Fruit fly (Drosophila melanogaster) whole organism, wandering third instar larva: ENCODE measurements around the gene Aprt.

Experiments
- Abd-B ChIP-seq: fragments of >200 bp; optimal IDR thresholded peaks from 2 replicates; lab custom pipeline; 2017; ENCODE audit warnings: missing biosample characterization, missing genetic modification characterization
- CG32264 ChIP-seq: fragments of 200-800 bp; sonication (Bioruptor generic); optimal IDR thresholded peaks from 2 replicates; lab custom pipeline; 2016; ENCODE audit warnings: missing biosample characterization, missing genetic modification characterization
- CG9705 ChIP-seq: fragments of 200-800 bp; sonication (Bioruptor generic); optimal IDR thresholded peaks from 2 replicates; lab custom pipeline; 2018; ENCODE audit warnings: missing biosample characterization, mild to moderate bottlenecking, missing genetic modification characterization
- Dfd ChIP-seq: fragments of >200 bp; optimal IDR thresholded peaks from 2 replicates; lab custom pipeline; 2017; ENCODE audit warnings: missing biosample characterization, missing genetic modification characterization
- HLH106 ChIP-seq: fragments of 200-800 bp; optimal IDR thresholded peaks from 3 replicates; lab custom pipeline; 2019; ENCODE audit warnings: missing biosample characterization, mild to moderate bottlenecking, missing genetic modification characterization, moderate library complexity
- Hnf4 ChIP-seq: fragments of 200-800 bp; sonication (Bioruptor generic); optimal IDR thresholded peaks from 2 replicates; lab custom pipeline; 2016; ENCODE audit warnings: missing biosample characterization, mild to moderate bottlenecking, missing genetic modification characterization
- Hr78 ChIP-seq: fragments of >200 bp; optimal IDR thresholded peaks from 2 replicates; lab custom pipeline; 2017; ENCODE audit warnings: missing biosample characterization, missing genetic modification characterization
- Hr83 ChIP-seq: fragments of 200-300 bp; sonication (Bioruptor generic); optimal IDR thresholded peaks from 2 replicates; lab custom pipeline; 2016; ENCODE audit warnings: missing biosample characterization, mild to moderate bottlenecking, missing genetic modification characterization, moderate library complexity; ENCODE audit not compliant: poor library complexity, severe bottlenecking
- Jra ChIP-seq: sonication (Bioruptor generic); optimal IDR thresholded peaks from 2 replicates; lab custom pipeline; 2016; ENCODE audit warnings: missing biosample characterization, missing genetic modification characterization
- Mio ChIP-seq: sonication (Bioruptor generic); optimal IDR thresholded peaks from 2 replicates; lab custom pipeline; 2016; ENCODE audit warnings: missing biosample characterization, missing genetic modification characterization
- Myc ChIP-seq: fragments of >200 bp; optimal IDR thresholded peaks from 2 replicates; lab custom pipeline; 2017
- N ChIP-seq: fragments of >200 bp; optimal IDR thresholded peaks from 2 replicates; lab custom pipeline; 2018; ENCODE audit warnings: missing biosample characterization, missing external identifiers, missing genetic modification characterization
- OdsH ChIP-seq: fragments of 200-800 bp; sonication (Bioruptor generic); optimal IDR thresholded peaks from 2 replicates; lab custom pipeline; 2016; ENCODE audit warnings: missing biosample characterization, mild to moderate bottlenecking, missing genetic modification characterization
- Rel ChIP-seq, 2 experiments: fragments of 200-800 bp; sonication (Bioruptor generic) in 1 of 2; optimal IDR thresholded peaks; 2 replicates in 1 of 2; 3 replicates in 1 of 2; lab custom pipeline; 2016 to 2019; ENCODE audit warnings: mild to moderate bottlenecking in 2 of 2, missing biosample characterization in 2 of 2, missing genetic modification characterization in 2 of 2, moderate library complexity in 1 of 2
- Sp1 ChIP-seq: fragments of 200-800 bp; sonication (Bioruptor generic); optimal IDR thresholded peaks from 3 replicates; lab custom pipeline; 2019; ENCODE audit warnings: missing biosample characterization, mild to moderate bottlenecking, missing genetic modification characterization, moderate library complexity
- br ChIP-seq: fragments of 200-800 bp; sonication (Bioruptor generic); optimal IDR thresholded peaks from 2 replicates; lab custom pipeline; 2016; ENCODE audit warnings: missing biosample characterization, missing genetic modification characterization
- brk ChIP-seq: fragments of 200-800 bp; sonication (Bioruptor generic); optimal IDR thresholded peaks from 2 replicates; lab custom pipeline; 2016; ENCODE audit warnings: missing biosample characterization, mild to moderate bottlenecking, missing genetic modification characterization
- dl ChIP-seq, 2 experiments: fragments of 175-275, 200-275 bp in 1 of 2; fragments of 200-275 bp in 1 of 2; sonication (Bioruptor generic); optimal IDR thresholded peaks; lab custom pipeline; 2018; ENCODE audit warnings: mild to moderate bottlenecking in 2 of 2, missing biosample characterization in 2 of 2, missing genetic modification characterization in 2 of 2, moderate library complexity in 2 of 2; ENCODE audit not compliant: partially characterized antibody in 2 of 2, insufficient read depth in 1 of 2
- dmrt93B ChIP-seq: fragments of 200-800 bp; sonication (Bioruptor generic); optimal IDR thresholded peaks from 2 replicates; lab custom pipeline; 2018; ENCODE audit warnings: missing biosample characterization, mild to moderate bottlenecking, missing genetic modification characterization
- dsf ChIP-seq: sonication (Bioruptor generic); optimal IDR thresholded peaks from 2 replicates; lab custom pipeline; 2016; ENCODE audit warnings: missing biosample characterization, missing genetic modification characterization, borderline replicate concordance
- ey ChIP-seq: fragments of 200-800 bp; sonication (Bioruptor generic); optimal IDR thresholded peaks from 2 replicates; lab custom pipeline; 2016; ENCODE audit warnings: missing biosample characterization, missing genetic modification characterization
- foxo ChIP-seq, 2 experiments: fragments of 200-800 bp; sonication (Bioruptor generic); optimal IDR thresholded peaks; 2 replicates in 1 of 2; 3 replicates in 1 of 2; lab custom pipeline; 2016 to 2017; ENCODE audit warnings: missing biosample characterization in 2 of 2, missing genetic modification characterization in 2 of 2
- fru ChIP-seq: fragments of 200-800 bp; sonication (Bioruptor generic); optimal IDR thresholded peaks from 3 replicates; lab custom pipeline; 2016; ENCODE audit warnings: missing biosample characterization, mild to moderate bottlenecking, missing genetic modification characterization
- h ChIP-seq: fragments of 200-800 bp; sonication (Bioruptor generic); optimal IDR thresholded peaks from 3 replicates; lab custom pipeline; 2016; ENCODE audit warnings: missing biosample characterization, mild to moderate bottlenecking, missing genetic modification characterization
- jim ChIP-seq: fragments of 175-275, 200-325 bp; sonication (Bioruptor generic); optimal IDR thresholded peaks from 2 replicates; lab custom pipeline; 2016; ENCODE audit warnings: missing biosample characterization, mild to moderate bottlenecking, missing genetic modification characterization
- pan ChIP-seq: fragments of >200 bp; optimal IDR thresholded peaks from 2 replicates; lab custom pipeline; 2017
- psq ChIP-seq: fragments of 200-800 bp; sonication (Bioruptor generic); optimal IDR thresholded peaks from 3 replicates; lab custom pipeline; 2017; ENCODE audit warnings: missing biosample characterization, mild to moderate bottlenecking, missing genetic modification characterization, moderate library complexity
- rgr ChIP-seq: fragments of 200-800 bp; sonication (Bioruptor generic); optimal IDR thresholded peaks from 3 replicates; lab custom pipeline; 2016; ENCODE audit warnings: missing biosample characterization, mild to moderate bottlenecking, missing genetic modification characterization
- sv ChIP-seq: fragments of 200-800 bp; sonication (Bioruptor generic); optimal IDR thresholded peaks from 3 replicates; lab custom pipeline; 2016; ENCODE audit warnings: missing biosample characterization, missing genetic modification characterization
- tai ChIP-seq: sonication (Bioruptor generic); optimal IDR thresholded peaks from 2 replicates; lab custom pipeline; 2016; ENCODE audit warnings: missing biosample characterization, missing genetic modification characterization
- usp ChIP-seq: fragments of >200 bp; optimal IDR thresholded peaks from 2 replicates; lab custom pipeline; 2017; ENCODE audit warnings: missing biosample characterization, missing genetic modification characterization
- woc ChIP-seq: sonication (Bioruptor generic); optimal IDR thresholded peaks from 2 replicates; lab custom pipeline; 2016; ENCODE audit warnings: missing biosample characterization, mild to moderate bottlenecking, missing genetic modification characterization

The Aprt gene

DNA sequence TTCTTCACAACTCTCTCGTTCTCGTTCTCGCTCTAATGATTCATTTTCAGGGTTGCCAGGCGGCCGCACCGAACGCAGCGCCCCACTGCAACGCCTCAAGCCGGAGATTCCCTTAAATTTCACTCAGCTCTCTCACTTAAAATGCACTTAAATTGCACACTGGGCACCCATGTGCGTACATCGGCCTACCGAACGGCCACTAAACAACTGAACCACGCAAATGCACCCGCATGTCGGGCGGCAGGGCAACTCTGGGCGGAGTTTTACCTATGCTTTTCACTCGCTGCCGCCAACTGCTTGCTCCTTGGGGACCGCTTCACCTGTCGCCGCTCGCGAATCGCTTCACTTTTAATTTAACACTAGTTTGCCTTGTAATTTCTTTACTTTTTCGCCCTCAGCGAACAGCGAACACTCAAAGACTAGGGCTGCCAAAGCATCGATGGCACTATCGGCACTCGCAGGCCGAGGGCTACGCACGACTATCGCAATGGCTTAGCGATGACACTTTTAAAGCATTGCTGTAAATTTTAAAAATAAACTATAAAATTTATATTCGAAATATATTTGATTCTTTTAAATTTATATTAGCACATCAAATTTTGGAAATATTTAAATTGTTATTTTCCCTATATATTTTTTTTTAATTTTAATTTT is 22.9 kb downstream of the Aprt start, which contains the start of gene Rap1:
Gene Rap1 (minus strand): TSS at position 446 of the 654 bp plus-strand sequence.
- peak; percentile 88 for TF ChIP-seq Hr83
- TF ChIP-seq CG9705: peak; percentile 46
- no peak for TF ChIP-seq jim
- TF ChIP-seq sv (GFP tag; lab: Kevin White, UChicago): peak; percentile 45
- peak; percentile 27 for TF ChIP-seq br (GFP tag; lab: Kevin White, UChicago)
- TF ChIP-seq tai (GFP tag; lab: Kevin White, UChicago): no peak
- peak; percentile 51 for TF ChIP-seq HLH106
- peak; percentile 59 for TF ChIP-seq h (GFP tag; lab: Kevin White, UChicago)
- peak; percentile 33 for TF ChIP-seq fru (GFP tag; lab: Kevin White, UChicago)
- peak; percentile 59 for TF ChIP-seq dmrt93B (GFP tag; lab: Kevin White, UChicago)
- peak; percentile 82 for TF ChIP-seq woc (GFP tag; lab: Kevin White, UChicago)
- TF ChIP-seq Jra (GFP tag; lab: Kevin White, UChicago): peak; percentile 60
- peak in 1 of 2 experiments; percentile 66 for TF ChIP-seq foxo (GFP tag; optimal IDR thresholded peaks at IDR 0.05; lab: Kevin White, UChicago)
- TF ChIP-seq rgr: peak; percentile 48
- TF ChIP-seq Sp1 (GFP tag; lab: Kevin White, UChicago): peak; percentile 46
- peak; percentile 35 for TF ChIP-seq Hnf4 (GFP tag; lab: Kevin White, UChicago)
- peak; percentile 36 for TF ChIP-seq ey (GFP tag; lab: Kevin White, UChicago)
- no peak for TF ChIP-seq psq (GFP tag; lab: Kevin White, UChicago)
- no peak for TF ChIP-seq CG32264 (GFP tag; lab: Kevin White, UChicago)
- TF ChIP-seq, all 38 proteins: peak for 15

DNA sequence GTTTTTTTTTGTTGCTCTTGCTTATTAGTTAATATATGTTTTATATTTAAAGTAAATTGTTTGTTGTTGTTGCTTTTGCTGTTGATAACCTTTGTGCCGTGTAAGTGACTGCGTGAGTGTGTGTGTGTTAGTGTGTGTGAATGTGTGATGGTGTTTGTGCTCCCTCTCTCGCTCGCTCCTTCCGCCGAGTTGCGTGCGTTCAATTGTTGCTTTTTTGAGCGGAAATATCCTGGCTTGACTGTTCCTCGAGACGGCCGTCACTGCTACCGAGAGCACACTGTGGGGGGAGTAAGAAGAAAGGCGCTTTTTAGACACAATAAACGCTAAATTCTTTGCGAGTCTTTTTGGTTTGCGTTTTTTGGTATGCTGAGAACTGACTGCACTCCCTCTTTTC is 23.4 kb downstream of the Aprt start:
- TF ChIP-seq Abd-B (GFP tag; lab: Kevin White, UChicago): no peak
- TF ChIP-seq Sp1 (GFP tag; lab: Kevin White, UChicago): no peak
- TF ChIP-seq Myc: no peak
- no peak for TF ChIP-seq usp
- TF ChIP-seq CG9705: no peak
- TF ChIP-seq dl (GFP tag; optimal IDR thresholded peaks at IDR 0.05; lab: Kevin White, UChicago; ENCODE audit: insufficient read depth in 1 of 2, partially characterized antibody in 2 of 2): peak in 1 of 2 experiments; percentile 2
- no peak for TF ChIP-seq rgr
- TF ChIP-seq Hr78 (GFP tag; lab: Kevin White, UChicago): no peak
- no peak for TF ChIP-seq pan (lab: Kevin White, UChicago)
- no peak for TF ChIP-seq OdsH (GFP tag; lab: Kevin White, UChicago)
- TF ChIP-seq Rel (GFP tag; optimal IDR thresholded peaks at IDR 0.05; lab: Kevin White, UChicago): peak; percentile 5
- peak; percentile 11 for TF ChIP-seq Rel (tag; optimal IDR thresholded peaks at IDR 0.05; lab: Kevin White, UChicago)
- no peak for TF ChIP-seq ey (GFP tag; lab: Kevin White, UChicago)
- TF ChIP-seq jim: no peak
- TF ChIP-seq tai (GFP tag; lab: Kevin White, UChicago): no peak
- no peak for TF ChIP-seq Hnf4 (GFP tag; lab: Kevin White, UChicago)
- TF ChIP-seq Mio: no peak
- TF ChIP-seq sv (GFP tag; lab: Kevin White, UChicago): no peak
- TF ChIP-seq HLH106: no peak
- no peak for TF ChIP-seq fru (GFP tag; lab: Kevin White, UChicago)
- TF ChIP-seq N: peak; percentile 81

DNA sequence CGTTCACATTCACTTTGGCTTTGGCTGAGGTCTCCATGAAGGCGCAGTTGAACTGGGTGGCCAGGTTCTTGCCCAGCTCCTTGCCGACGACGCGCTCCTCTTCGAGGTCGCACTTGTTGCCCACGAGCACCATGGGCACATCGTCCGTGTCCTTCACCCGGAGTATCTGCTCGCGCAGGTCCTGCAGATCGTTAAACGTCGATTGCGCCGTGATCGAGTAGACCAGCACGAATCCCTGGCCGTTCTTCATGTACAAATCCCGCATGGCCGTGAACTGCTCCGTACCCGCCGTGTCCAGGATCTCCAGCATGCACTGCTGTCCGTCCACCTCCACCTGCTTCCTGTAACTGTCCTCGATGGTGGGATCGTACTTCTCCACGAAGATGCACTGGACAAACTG is 24.1 kb downstream of the Aprt start:
- no peak for TF ChIP-seq psq (GFP tag; lab: Kevin White, UChicago)
- TF ChIP-seq fru (GFP tag; lab: Kevin White, UChicago): no peak
- no peak for TF ChIP-seq dmrt93B (GFP tag; lab: Kevin White, UChicago)
- TF ChIP-seq dl (GFP tag; optimal IDR thresholded peaks at IDR 0.05; lab: Kevin White, UChicago; ENCODE audit: insufficient read depth in 1 of 2, partially characterized antibody in 2 of 2): no peak
- TF ChIP-seq Mio: no peak
- no peak for TF ChIP-seq foxo (GFP tag; optimal IDR thresholded peaks at IDR 0.05; lab: Kevin White, UChicago)
- no peak for TF ChIP-seq woc (GFP tag; lab: Kevin White, UChicago)
- TF ChIP-seq Sp1 (GFP tag; lab: Kevin White, UChicago): no peak
- no peak for TF ChIP-seq rgr
- TF ChIP-seq brk: no peak
- TF ChIP-seq Myc: no peak
- no peak for TF ChIP-seq jim
- no peak for TF ChIP-seq OdsH (GFP tag; lab: Kevin White, UChicago)
- TF ChIP-seq br (GFP tag; lab: Kevin White, UChicago): no peak
- TF ChIP-seq CG9705: no peak
- TF ChIP-seq Abd-B (GFP tag; lab: Kevin White, UChicago): no peak
- TF ChIP-seq, all 38 proteins: peak for 0

DNA sequence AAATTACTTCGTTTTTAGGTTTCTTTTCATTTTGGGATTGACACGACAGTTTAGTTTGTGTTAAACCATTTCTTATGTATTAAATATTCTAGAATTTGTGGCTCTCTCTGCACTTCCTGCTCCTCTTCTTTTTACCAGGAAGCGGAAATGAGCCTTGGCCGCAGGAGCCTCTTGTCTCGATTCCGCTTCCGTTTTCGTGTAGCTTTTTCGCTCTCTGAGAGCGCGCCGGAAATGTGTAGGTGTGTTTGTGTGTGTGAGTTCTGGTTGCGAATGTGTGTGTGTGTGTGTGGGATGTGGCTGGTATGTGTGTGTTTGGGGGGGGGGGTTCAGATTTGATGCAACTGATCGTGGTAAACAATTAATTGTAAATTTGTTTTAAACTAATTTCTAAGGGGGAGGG is 25.3 kb downstream of the Aprt start:
- TF ChIP-seq Sp1 (GFP tag; lab: Kevin White, UChicago) (peak; percentile 22), dl (GFP tag; optimal IDR thresholded peaks at IDR 0.05; lab: Kevin White, UChicago; ENCODE audit: insufficient read depth in 1 of 2, partially characterized antibody in 2 of 2) (no peak), Dfd (GFP tag; lab: Kevin White, UChicago) (peak; percentile 5), pan (lab: Kevin White, UChicago) (no peak), rgr (peak; percentile 8), HLH106 (peak; percentile 17), fru (GFP tag; lab: Kevin White, UChicago) (no peak), CG9705 (peak; percentile 8), dsf (GFP tag; lab: Kevin White, UChicago) (no peak), OdsH (GFP tag; lab: Kevin White, UChicago) (no peak), Hr83 (peak; percentile 53)
